Worm (Caenorhabditis elegans): Measurements from ENCODE around the gene dpl-1.

DNA sequence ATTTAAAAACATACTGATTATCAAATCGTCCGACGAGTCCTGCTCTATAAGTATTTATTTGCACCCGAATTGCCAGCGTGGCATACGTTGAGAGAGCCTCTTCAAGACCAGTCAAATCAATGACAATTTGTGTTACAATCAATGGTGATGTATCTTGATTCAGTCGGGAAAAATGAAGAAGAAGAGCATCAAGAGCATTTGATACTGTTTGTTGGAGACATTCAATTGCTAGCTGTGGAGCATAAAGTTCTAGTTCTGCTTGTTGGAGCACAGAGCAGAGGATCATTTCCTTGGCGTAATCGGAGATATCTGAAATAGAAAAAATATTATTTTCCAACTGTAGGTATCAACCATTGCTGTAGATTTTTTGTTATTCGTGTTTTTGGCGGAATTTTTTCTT lies 3.8 kb downstream of the dpl-1 start:
- TF ChIP-seq mdl-1 (tag; optimal IDR thresholded peaks at IDR 0.05): no peak
- no peak for TF ChIP-seq ztf-4 (tag; optimal IDR thresholded peaks at IDR 0.05)
- TF ChIP-seq mbf-1 (tag; optimal IDR thresholded peaks at IDR 0.05): no peak
- TF ChIP-seq mab-5 (tag; optimal IDR thresholded peaks at IDR 0.05): no peak
- TF ChIP-seq elt-3 (tag; optimal IDR thresholded peaks at IDR 0.05): no peak
- no peak for TF ChIP-seq skn-1 (tag; optimal IDR thresholded peaks at IDR 0.05)
- TF ChIP-seq unc-62 (GFP tag; optimal IDR thresholded peaks at IDR 0.05): no peak
- no peak for TF ChIP-seq lin-39 (tag; optimal IDR thresholded peaks at IDR 0.05)
- TF ChIP-seq nhr-11 (tag; optimal IDR thresholded peaks at IDR 0.05): no peak
- TF ChIP-seq unc-39 (tag; optimal IDR thresholded peaks at IDR 0.05): no peak
- TF ChIP-seq dmd-4 (tag; optimal IDR thresholded peaks at IDR 0.05): no peak
- TF ChIP-seq lsy-2 (tag; optimal IDR thresholded peaks at IDR 0.05): no peak
